Worm (Caenorhabditis elegans) whole organism, mixed stage, embryonic: ENCODE results near the gene zig-6.

Experiments
- bed-3 ChIP-seq: fragments of 200-800 bp; sonication (Bioruptor generic); optimal IDR thresholded peaks from 3 replicates; lab custom pipeline; 2018; ENCODE audit warnings: mild to moderate bottlenecking, missing genetic modification characterization, moderate library complexity, missing compliant biosample characterization
- elt-1 ChIP-seq: sonication (generic microtip); optimal IDR thresholded peaks from 2 replicates; lab custom pipeline; 2017; ENCODE audit warnings: missing genetic modification characterization, mild to moderate bottlenecking, missing compliant biosample characterization, antibody characterized with exemption, moderate library complexity, borderline replicate concordance; ENCODE audit not compliant: insufficient read depth
- mab-5 ChIP-seq: fragments of 150-350 bp; optimal IDR thresholded peaks from 2 replicates; lab custom pipeline; 2014; ENCODE audit warnings: missing biosample characterization, missing genetic modification characterization
- nhr-28 ChIP-seq: fragments of 150-350 bp; optimal IDR thresholded peaks from 2 replicates; lab custom pipeline; 2014; ENCODE audit warnings: missing biosample characterization, missing genetic modification characterization
- unc-120 ChIP-seq: sonication (generic microtip); optimal IDR thresholded peaks from 2 replicates; lab custom pipeline; 2017; ENCODE audit warnings: missing genetic modification characterization, missing compliant biosample characterization; ENCODE audit not compliant: poor library complexity, severe bottlenecking
- unc-62 ChIP-seq: fragments of 150-350 bp; optimal IDR thresholded peaks from 2 replicates; lab custom pipeline; 2014; ENCODE audit warnings: missing biosample characterization, missing genetic modification reagents, missing genetic modification characterization

DNA sequence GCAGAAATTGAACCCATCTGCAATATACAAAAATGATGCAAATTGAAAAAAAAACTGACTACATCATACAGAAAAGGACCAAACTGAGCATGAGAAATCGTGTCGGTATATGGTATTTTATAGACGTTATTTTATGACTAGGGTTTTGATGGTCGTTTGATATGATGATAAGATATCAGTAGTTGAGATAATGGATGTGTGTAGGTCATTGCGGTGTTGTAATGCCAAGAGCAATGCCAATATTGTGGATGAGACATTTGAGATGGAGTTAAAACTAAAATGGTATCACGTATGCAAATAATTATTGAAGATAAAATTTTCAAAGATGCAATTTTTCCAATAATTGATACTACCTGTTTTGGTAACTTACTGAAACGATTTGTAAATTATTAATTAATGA, 29.2 kb downstream of the zig-6 start, which contains the start of gene C31H2.4:
- TF ChIP-seq elt-1 (tag; lab: Kevin White, UChicago) (no peak), bed-3 (GFP tag; lab: Kevin White, UChicago) (no peak), unc-120 (tag; lab: Kevin White, UChicago) (no peak), unc-62 (GFP tag; lab: Kevin White, UChicago) (no peak), mab-5 (no peak), nhr-28 (tag; lab: Kevin White, UChicago) (no peak)
